Worm (Caenorhabditis elegans): ENCODE data around the gene Y42G9A.1.

- TF ChIP-seq nhr-23 (tag; optimal IDR thresholded peaks at IDR 0.05) (no peak), ztf-11 (tag; optimal IDR thresholded peaks at IDR 0.05) (no peak), nhr-11 (tag; optimal IDR thresholded peaks at IDR 0.05) (no peak)
These were observed 1.1 kb upstream of the Y42G9A.1 start for ce11 chrIII:6148684-6149083.

Measured in whole organism, L3 larva.